Worm (Caenorhabditis elegans): ENCODE results near the gene arrd-11.
A peak's percentile ranks its signal among the peaks of the same experiment; 100 is the strongest.

The arrd-11 gene

DNA sequence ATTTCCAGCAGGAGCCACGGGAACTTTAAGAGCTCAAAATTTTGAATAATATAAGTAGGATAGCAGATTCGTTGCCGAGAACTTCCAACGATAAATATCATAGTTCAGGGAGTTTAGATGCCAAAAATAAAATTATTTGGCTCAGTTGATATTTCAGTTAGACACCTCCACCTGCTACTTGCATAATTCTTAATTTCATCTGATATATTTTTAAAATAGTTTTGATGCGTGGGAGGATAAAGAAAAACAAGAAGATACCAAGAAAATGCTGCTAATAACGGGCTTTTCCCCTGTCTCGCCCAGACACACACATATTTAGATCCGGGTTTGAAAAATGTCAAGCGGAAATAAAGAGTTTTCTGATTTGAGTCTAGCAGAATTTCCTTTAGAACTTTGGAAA is 42.0 kb upstream of the arrd-11 start, which contains the start of gene sre-46:
TSS of gene sre-46 (minus strand) at position 101 of the 400 bp plus-strand sequence.
- TF ChIP-seq nhr-77 (tag; optimal IDR thresholded peaks at IDR 0.05) (no peak), nhr-11 (tag; optimal IDR thresholded peaks at IDR 0.05) (no peak), unc-62 (GFP tag; optimal IDR thresholded peaks at IDR 0.05) (no peak)

DNA sequence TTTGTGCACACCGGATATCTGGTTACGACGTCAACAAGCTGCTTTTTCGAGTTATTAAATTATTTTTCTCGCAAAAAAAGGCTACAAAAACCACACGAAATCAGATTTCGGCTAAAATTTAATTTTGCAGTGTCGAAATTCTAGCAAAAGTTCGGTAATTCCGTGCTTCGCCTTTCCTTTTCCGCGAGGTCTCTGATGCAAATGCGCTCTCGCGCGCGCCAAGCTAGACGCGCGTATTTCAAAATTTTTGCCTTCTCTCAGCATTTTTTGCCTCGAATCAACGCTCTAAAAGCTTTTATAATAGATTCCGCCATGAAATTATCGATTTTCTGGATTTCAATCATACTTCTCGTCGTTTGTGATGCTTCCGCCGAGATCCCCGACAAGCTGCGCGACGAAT is 40.5 kb upstream of the arrd-11 start, which contains the start of gene Y54G9A.5:
TSS of gene Y54G9A.5 (plus strand) at position 245 of the 400 bp plus-strand sequence.
- no peak for TF ChIP-seq ztf-11 (tag; optimal IDR thresholded peaks at IDR 0.05)
- TF ChIP-seq unc-55 (GFP tag; optimal IDR thresholded peaks at IDR 0.05): no peak
- no peak for TF ChIP-seq peb-1 (tag; optimal IDR thresholded peaks at IDR 0.05)
- no peak for TF ChIP-seq gmeb-1 (tag; optimal IDR thresholded peaks at IDR 0.05)
- TF ChIP-seq elt-3 (tag; optimal IDR thresholded peaks at IDR 0.05): no peak
- TF ChIP-seq lin-11 (tag; optimal IDR thresholded peaks at IDR 0.05): no peak
- TF ChIP-seq nhr-23 (tag; optimal IDR thresholded peaks at IDR 0.05): no peak
- no peak for TF ChIP-seq lsy-2 (tag; optimal IDR thresholded peaks at IDR 0.05)
- no peak for TF ChIP-seq ceh-82 (tag; optimal IDR thresholded peaks at IDR 0.05)
- no peak for TF ChIP-seq blmp-1 (tag; optimal IDR thresholded peaks at IDR 0.05; ENCODE audit: insufficient read depth)
- TF ChIP-seq R02D3.7 (tag; optimal IDR thresholded peaks at IDR 0.05): no peak
- TF ChIP-seq unc-62 (GFP tag; optimal IDR thresholded peaks at IDR 0.05): no peak
- no peak for TF ChIP-seq snpc-4 (tag; optimal IDR thresholded peaks at IDR 0.05)
- no peak for TF ChIP-seq F13H6.1 (tag; optimal IDR thresholded peaks at IDR 0.05)
- no peak for TF ChIP-seq nhr-21 (tag; optimal IDR thresholded peaks at IDR 0.05)
- TF ChIP-seq aly-2 (tag; optimal IDR thresholded peaks at IDR 0.05): no peak
- no peak for TF ChIP-seq nhr-237 (tag; optimal IDR thresholded peaks at IDR 0.05)
- no peak for TF ChIP-seq unc-39 (tag; optimal IDR thresholded peaks at IDR 0.05)
- TF ChIP-seq mab-5 (tag; optimal IDR thresholded peaks at IDR 0.05): no peak
- TF ChIP-seq lin-39 (tag; optimal IDR thresholded peaks at IDR 0.05): no peak

DNA sequence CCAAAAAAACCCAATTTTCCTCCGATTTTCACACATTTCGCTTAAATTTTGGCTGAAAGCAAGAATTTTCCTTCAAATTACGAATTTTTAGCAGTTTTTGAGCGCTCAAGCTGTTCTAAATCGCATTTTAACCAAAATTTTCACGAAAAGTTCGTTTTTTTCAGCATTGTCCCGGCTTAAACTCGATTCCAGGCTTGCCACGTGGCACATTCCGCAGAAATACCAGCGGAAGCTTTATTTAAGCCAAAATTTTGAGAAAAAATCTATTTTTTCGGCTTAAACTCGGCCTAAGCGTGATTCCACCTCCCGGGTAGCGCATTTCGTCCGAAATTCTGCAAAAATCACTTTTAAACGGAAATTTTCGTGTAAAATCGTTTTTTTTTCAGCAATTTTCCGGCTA is 39.5 kb upstream of the arrd-11 start:
- TF ChIP-seq nhr-11 (tag; optimal IDR thresholded peaks at IDR 0.05): no peak
- TF ChIP-seq skn-1 (tag; optimal IDR thresholded peaks at IDR 0.05): no peak
- no peak for TF ChIP-seq unc-39 (tag; optimal IDR thresholded peaks at IDR 0.05)
- TF ChIP-seq nhr-237 (tag; optimal IDR thresholded peaks at IDR 0.05): no peak
- no peak for TF ChIP-seq nhr-129 (tag; optimal IDR thresholded peaks at IDR 0.05)
- TF ChIP-seq nhr-77 (tag; optimal IDR thresholded peaks at IDR 0.05): no peak
- TF ChIP-seq C34F6.9 (tag; optimal IDR thresholded peaks at IDR 0.05): no peak
- no peak for TF ChIP-seq elt-3 (tag; optimal IDR thresholded peaks at IDR 0.05)
- TF ChIP-seq nhr-12 (tag; optimal IDR thresholded peaks at IDR 0.05): no peak
- no peak for TF ChIP-seq mbf-1 (tag; optimal IDR thresholded peaks at IDR 0.05)
- no peak for TF ChIP-seq aly-2 (tag; optimal IDR thresholded peaks at IDR 0.05)
- no peak for TF ChIP-seq ceh-82 (tag; optimal IDR thresholded peaks at IDR 0.05)
- no peak for TF ChIP-seq nhr-10 (tag; optimal IDR thresholded peaks at IDR 0.05)
- TF ChIP-seq ZK546.5 (tag; optimal IDR thresholded peaks at IDR 0.05): no peak

DNA sequence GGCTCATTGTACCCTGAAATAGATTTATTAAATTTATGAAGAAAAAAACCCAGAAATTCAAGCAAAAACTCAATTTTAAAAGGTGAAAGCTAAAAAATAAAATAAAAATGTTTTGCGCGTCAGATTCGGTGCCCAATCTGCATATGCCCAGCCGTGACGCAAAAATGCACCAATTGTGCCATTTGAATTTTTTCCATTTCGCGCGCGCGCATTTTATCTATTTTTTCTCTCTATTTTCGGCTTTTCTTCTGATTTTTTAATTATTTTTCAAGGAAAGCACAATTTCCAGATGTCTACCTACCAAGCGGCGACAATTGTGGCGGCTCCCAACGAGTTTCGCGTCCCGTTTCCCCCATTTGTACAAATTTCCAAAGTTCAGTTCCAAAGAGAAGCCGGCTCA is 37.4 kb upstream of the arrd-11 start, which contains the start of the genes Y54G9A.7 and bub-3:
TSS of gene Y54G9A.7 (minus strand) at position 7 of the 400 bp plus-strand sequence.
TSS of gene bub-3 (plus strand) at position 270 of the 400 bp plus-strand sequence.
- TF ChIP-seq nhr-129 (tag; optimal IDR thresholded peaks at IDR 0.05): no peak
- TF ChIP-seq gmeb-1 (tag; optimal IDR thresholded peaks at IDR 0.05): peak; percentile 48
- no peak for TF ChIP-seq ceh-16 (tag; optimal IDR thresholded peaks at IDR 0.05)
- no peak for TF ChIP-seq lin-13 (GFP tag; optimal IDR thresholded peaks at IDR 0.05)
- no peak for TF ChIP-seq nhr-23 (tag; optimal IDR thresholded peaks at IDR 0.05)
- peak; percentile 48 for TF ChIP-seq unc-55 (GFP tag; optimal IDR thresholded peaks at IDR 0.05)
- no peak for TF ChIP-seq C34F6.9 (tag; optimal IDR thresholded peaks at IDR 0.05)
- no peak for TF ChIP-seq ama-1 (optimal IDR thresholded peaks at IDR 0.05)
- TF ChIP-seq R02D3.7 (tag; optimal IDR thresholded peaks at IDR 0.05): no peak
- no peak for TF ChIP-seq mdl-1 (tag; optimal IDR thresholded peaks at IDR 0.05)
- no peak for TF ChIP-seq nhr-6 (tag; optimal IDR thresholded peaks at IDR 0.05)
- TF ChIP-seq aly-2 (tag; optimal IDR thresholded peaks at IDR 0.05): no peak
- no peak for TF ChIP-seq ztf-4 (tag; optimal IDR thresholded peaks at IDR 0.05)
- no peak for TF ChIP-seq nhr-10 (tag; optimal IDR thresholded peaks at IDR 0.05)
- TF ChIP-seq egl-27 (tag; optimal IDR thresholded peaks at IDR 0.05): no peak
- peak in 1 of 2 experiments; percentile 13 for TF ChIP-seq lsy-2 (tag; optimal IDR thresholded peaks at IDR 0.05)

DNA sequence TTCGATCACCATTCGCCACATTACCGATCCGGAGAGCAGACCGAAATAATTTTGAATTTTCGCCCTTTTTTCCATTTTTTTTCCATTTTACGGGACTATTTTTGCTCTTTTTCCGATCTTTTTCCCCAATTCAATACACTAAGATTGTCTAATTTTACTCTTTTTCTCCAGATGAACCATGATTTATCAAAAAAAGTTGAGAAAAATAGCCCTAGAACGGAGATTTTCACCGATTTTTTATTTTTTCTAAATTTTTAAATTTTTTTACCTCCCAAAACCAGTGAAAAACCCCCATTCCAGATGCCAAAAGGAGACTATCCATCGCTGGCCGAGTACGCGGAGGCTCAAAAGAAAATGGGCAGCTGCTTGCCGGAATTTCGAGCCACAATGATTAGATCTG is 33.8 kb upstream of the arrd-11 start, which contains the start of gene Y54G9A.9:
TSS of gene Y54G9A.9 (plus strand) at position 301 of the 400 bp plus-strand sequence.
- TF ChIP-seq nhr-129 (tag; optimal IDR thresholded peaks at IDR 0.05) (no peak), ZK546.5 (tag; optimal IDR thresholded peaks at IDR 0.05) (no peak)

Data from whole organism, L2 larva.